Worm (Caenorhabditis elegans): ENCODE results near the gene hal-2.

Gene hal-2

ce11 chrIII:10064140-10064539 is 24.6 kb downstream of the hal-2 start, which contains the start of gene ekl-6:
Gene ekl-6, plus strand, starts transcription at chrIII:10064404.
- no peak for TF ChIP-seq flh-1 (GFP tag; optimal IDR thresholded peaks at IDR 0.05)
- TF ChIP-seq sptf-1 (tag; optimal IDR thresholded peaks at IDR 0.05): peak; percentile 5
- TF ChIP-seq cnd-1 (tag; optimal IDR thresholded peaks at IDR 0.05): peak; percentile 4

- no peak for TF ChIP-seq ham-2 (GFP tag; optimal IDR thresholded peaks at IDR 0.05)
- no peak for TF ChIP-seq nhr-76 (tag; optimal IDR thresholded peaks at IDR 0.05)
- no peak for TF ChIP-seq mep-1 (tag; optimal IDR thresholded peaks at IDR 0.05)
- TF ChIP-seq nhr-12 (tag; optimal IDR thresholded peaks at IDR 0.05): no peak
- TF ChIP-seq cnd-1 (tag; optimal IDR thresholded peaks at IDR 0.05): no peak
- no peak for TF ChIP-seq mls-2 (tag; optimal IDR thresholded peaks at IDR 0.05)
- TF ChIP-seq blmp-1 (tag; optimal IDR thresholded peaks at IDR 0.05): no peak
- TF ChIP-seq snpc-4 (tag; optimal IDR thresholded peaks at IDR 0.05): no peak
- no peak for TF ChIP-seq flh-1 (GFP tag; optimal IDR thresholded peaks at IDR 0.05)
- TF ChIP-seq ceh-43 (GFP tag; optimal IDR thresholded peaks at IDR 0.05): no peak
- no peak for TF ChIP-seq drap-1 (GFP tag; optimal IDR thresholded peaks at IDR 0.05)
- no peak for TF ChIP-seq bed-3 (GFP tag; optimal IDR thresholded peaks at IDR 0.05)
- no peak for TF ChIP-seq nhr-28 (tag; optimal IDR thresholded peaks at IDR 0.05)
- TF ChIP-seq lsy-2 (tag; optimal IDR thresholded peaks at IDR 0.05): no peak
- no peak for TF ChIP-seq mab-5 (tag; optimal IDR thresholded peaks at IDR 0.05)
- no peak for TF ChIP-seq lin-32 (GFP tag; optimal IDR thresholded peaks at IDR 0.05)
- no peak for TF ChIP-seq nhr-237 (tag; optimal IDR thresholded peaks at IDR 0.05)
- no peak for TF ChIP-seq hlh-1 (tag; optimal IDR thresholded peaks at IDR 0.05)
Observed at ce11 chrIII:10060573-10060972, 28.2 kb downstream of the hal-2 start, which contains the start of gene T16G12.13. Gene T16G12.13, plus strand, starts transcription at chrIII:10060865.

ce11 chrIII:10059002-10059401 is 29.7 kb downstream of the hal-2 start, which contains the start of gene T16G12.8:
Gene T16G12.8, plus strand, starts transcription at chrIII:10059302.
- TF ChIP-seq unc-39 (tag; optimal IDR thresholded peaks at IDR 0.05) (no peak), mab-5 (tag; optimal IDR thresholded peaks at IDR 0.05) (no peak), mep-1 (tag; optimal IDR thresholded peaks at IDR 0.05) (no peak), snpc-4 (tag; optimal IDR thresholded peaks at IDR 0.05) (no peak), ztf-11 (tag; optimal IDR thresholded peaks at IDR 0.05) (no peak), sem-2 (GFP tag; optimal IDR thresholded peaks at IDR 0.05) (no peak), lin-13 (tag; optimal IDR thresholded peaks at IDR 0.05) (no peak), drap-1 (GFP tag; optimal IDR thresholded peaks at IDR 0.05) (no peak), nhr-76 (tag; optimal IDR thresholded peaks at IDR 0.05) (no peak), elt-1 (tag; optimal IDR thresholded peaks at IDR 0.05; ENCODE audit: borderline replicate concordance, insufficient read depth) (no peak), sptf-1 (tag; optimal IDR thresholded peaks at IDR 0.05) (no peak), ceh-83 (GFP tag; optimal IDR thresholded peaks at IDR 0.05) (no peak), mls-2 (tag; optimal IDR thresholded peaks at IDR 0.05) (no peak)

ce11 chrIII:10057518-10057917 is 31.2 kb downstream of the hal-2 start, which contains the start of gene T16G12.4:
Gene T16G12.4, plus strand, starts transcription at chrIII:10057818.
- TF ChIP-seq lin-13 (tag; optimal IDR thresholded peaks at IDR 0.05) (no peak), unc-39 (tag; optimal IDR thresholded peaks at IDR 0.05) (no peak), mep-1 (tag; optimal IDR thresholded peaks at IDR 0.05) (no peak)

ce11 chrIII:10056033-10056432 is 32.7 kb downstream of the hal-2 start, which contains the start of gene T16G12.10:
Gene T16G12.10, minus strand, starts transcription at chrIII:10056133.
- TF ChIP-seq elt-3 (tag; optimal IDR thresholded peaks at IDR 0.05): no peak
- TF ChIP-seq elt-1 (tag; optimal IDR thresholded peaks at IDR 0.05; ENCODE audit: borderline replicate concordance, insufficient read depth): no peak
- no peak for TF ChIP-seq tbx-8 (GFP tag; optimal IDR thresholded peaks at IDR 0.05)
- no peak for TF ChIP-seq unc-62 (GFP tag; optimal IDR thresholded peaks at IDR 0.05)
- TF ChIP-seq bed-3 (GFP tag; optimal IDR thresholded peaks at IDR 0.05): no peak
- no peak for TF ChIP-seq mep-1 (tag; optimal IDR thresholded peaks at IDR 0.05)
- no peak for TF ChIP-seq lin-32 (GFP tag; optimal IDR thresholded peaks at IDR 0.05)
- no peak for TF ChIP-seq ces-1 (GFP tag; optimal IDR thresholded peaks at IDR 0.05)
- no peak for TF ChIP-seq M03D4.4 (tag; optimal IDR thresholded peaks at IDR 0.05)
- no peak for TF ChIP-seq zip-8 (tag; optimal IDR thresholded peaks at IDR 0.05)
- no peak for TF ChIP-seq sem-2 (GFP tag; optimal IDR thresholded peaks at IDR 0.05)
- no peak for TF ChIP-seq blmp-1 (tag; optimal IDR thresholded peaks at IDR 0.05)
- TF ChIP-seq nhr-2 (tag; optimal IDR thresholded peaks at IDR 0.05): no peak
- no peak for TF ChIP-seq unc-39 (tag; optimal IDR thresholded peaks at IDR 0.05)
- TF ChIP-seq hlh-1 (tag; optimal IDR thresholded peaks at IDR 0.05): no peak
